Worm (Caenorhabditis elegans): ENCODE measurements around the gene spp-27.

- TF ChIP-seq tab-1 (GFP tag; IDR thresholded peaks at IDR 0.05) = no peak
- TF ChIP-seq cog-1 (tag; optimal IDR thresholded peaks at IDR 0.05) = no peak
- no peak for TF ChIP-seq klf-2 (GFP tag; conservative IDR thresholded peaks at IDR 0.05)
These were observed 2.2 kb upstream of the spp-27 start, which contains the start of gene spp-26 for ce11 chrV:6559105-6559504.

All from whole organism, midembryonic.